Fruit fly (Drosophila melanogaster): ENCODE results near the gene CG18558.

The CG18558 gene

DNA sequence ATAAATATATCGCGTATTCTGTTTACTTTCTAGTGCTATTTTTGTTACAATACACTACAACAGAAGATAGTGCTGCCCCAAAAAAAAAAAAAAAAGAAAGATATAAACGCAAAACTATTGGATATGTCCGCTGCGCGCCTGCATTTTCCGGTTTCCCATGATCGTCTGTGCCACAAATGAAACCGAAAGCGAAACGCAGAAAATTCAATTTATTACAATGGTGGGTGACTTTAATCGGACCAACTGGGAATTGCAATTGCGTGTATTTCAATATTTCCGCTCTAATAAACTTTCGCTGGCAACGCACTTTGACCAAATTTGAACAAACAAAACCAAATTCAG is 18.3 kb upstream of the CG18558 start:
- TF ChIP-seq Jra (GFP tag; optimal IDR thresholded peaks at IDR 0.05) (no peak), OdsH (GFP tag; optimal IDR thresholded peaks at IDR 0.05) (no peak), usp (GFP tag; optimal IDR thresholded peaks at IDR 0.05) (no peak), HLH106 (tag; optimal IDR thresholded peaks at IDR 0.05) (no peak), dsf (GFP tag; optimal IDR thresholded peaks at IDR 0.05; ENCODE audit: borderline replicate concordance) (no peak), Hr78 (GFP tag; optimal IDR thresholded peaks at IDR 0.05) (no peak), Hnf4 (GFP tag; optimal IDR thresholded peaks at IDR 0.05) (no peak), N (GFP tag; optimal IDR thresholded peaks at IDR 0.05) (no peak), Abd-B (GFP tag; optimal IDR thresholded peaks at IDR 0.05) (no peak), Mio (GFP tag; optimal IDR thresholded peaks at IDR 0.05) (no peak), pan (optimal IDR thresholded peaks at IDR 0.05) (no peak)

DNA sequence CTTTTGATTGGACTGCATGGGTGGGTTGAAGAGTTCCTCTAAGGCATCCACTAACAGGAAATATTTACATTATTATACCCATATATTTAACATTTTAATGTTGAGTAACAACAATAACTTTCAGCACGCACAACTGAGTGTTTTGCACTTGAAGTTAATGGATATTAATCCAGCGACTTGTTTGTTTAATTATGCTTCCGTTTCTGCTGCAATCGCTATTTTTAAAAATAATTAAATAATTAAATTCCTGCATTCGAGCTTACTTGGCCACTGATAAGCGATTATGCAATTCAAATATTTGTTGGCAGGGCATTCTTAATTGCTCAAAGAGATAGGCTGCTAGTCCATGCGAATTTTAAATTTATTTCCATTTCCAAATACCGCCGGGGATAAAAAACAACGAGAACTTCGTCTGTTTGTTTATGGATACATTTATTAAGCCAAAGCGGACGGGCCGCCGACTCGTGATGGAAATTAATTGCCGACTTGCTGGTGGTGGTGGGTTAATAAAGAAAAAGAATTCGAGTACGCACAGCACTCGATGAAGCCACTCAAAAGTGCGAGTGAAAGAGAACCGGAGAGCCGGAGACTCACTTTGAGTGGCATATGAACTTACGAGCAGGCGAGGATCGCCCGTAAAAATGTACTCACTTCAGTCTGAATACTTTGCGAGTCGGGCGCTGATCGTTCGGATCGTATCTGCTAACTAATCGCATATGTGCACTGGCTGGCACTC is 17.7 kb upstream of the CG18558 start:
- TF ChIP-seq Sp1 (GFP tag; optimal IDR thresholded peaks at IDR 0.05): no peak
- TF ChIP-seq fru (GFP tag; optimal IDR thresholded peaks at IDR 0.05): peak; percentile 25
- TF ChIP-seq HLH106 (tag; optimal IDR thresholded peaks at IDR 0.05): no peak
- TF ChIP-seq Myc (optimal IDR thresholded peaks at IDR 0.05): no peak
- peak in 1 of 2 experiments; percentile 2 for TF ChIP-seq foxo (GFP tag; optimal IDR thresholded peaks at IDR 0.05)
- TF ChIP-seq pan (optimal IDR thresholded peaks at IDR 0.05): no peak
- TF ChIP-seq ey (GFP tag; optimal IDR thresholded peaks at IDR 0.05): no peak
- no peak for TF ChIP-seq jim (GFP tag; optimal IDR thresholded peaks at IDR 0.05)
- TF ChIP-seq usp (GFP tag; optimal IDR thresholded peaks at IDR 0.05): no peak
- TF ChIP-seq Mio (GFP tag; optimal IDR thresholded peaks at IDR 0.05): no peak
- no peak for TF ChIP-seq CG32264 (GFP tag; optimal IDR thresholded peaks at IDR 0.05)
- no peak for TF ChIP-seq Rel (GFP tag; optimal IDR thresholded peaks at IDR 0.05)
- TF ChIP-seq Rel (tag; optimal IDR thresholded peaks at IDR 0.05): no peak
- no peak for TF ChIP-seq Vsx2 (GFP tag; optimal IDR thresholded peaks at IDR 0.05; ENCODE audit: partially characterized antibody)
- peak; percentile 47 to 53 for TF ChIP-seq dl (GFP tag; optimal IDR thresholded peaks at IDR 0.05; ENCODE audit: insufficient read depth in 1 of 2, partially characterized antibody in 2 of 2)
- TF ChIP-seq br (GFP tag; optimal IDR thresholded peaks at IDR 0.05): no peak
- TF ChIP-seq Dfd (GFP tag; optimal IDR thresholded peaks at IDR 0.05): no peak
- no peak for TF ChIP-seq CrebA (GFP tag; optimal IDR thresholded peaks at IDR 0.05; ENCODE audit: borderline replicate concordance)
- TF ChIP-seq Hr83 (GFP tag; optimal IDR thresholded peaks at IDR 0.05; ENCODE audit: poor library complexity, severe bottlenecking): no peak
- no peak for TF ChIP-seq sage (GFP tag; optimal IDR thresholded peaks at IDR 0.05)
- peak; percentile 8 for TF ChIP-seq rgr (GFP tag; optimal IDR thresholded peaks at IDR 0.05)
- no peak for TF ChIP-seq tai (GFP tag; optimal IDR thresholded peaks at IDR 0.05)
- TF ChIP-seq h (GFP tag; optimal IDR thresholded peaks at IDR 0.05): peak; percentile 1
- no peak for TF ChIP-seq lola (GFP tag; optimal IDR thresholded peaks at IDR 0.05)
- no peak for TF ChIP-seq OdsH (GFP tag; optimal IDR thresholded peaks at IDR 0.05)
- no peak for TF ChIP-seq CG9705 (GFP tag; optimal IDR thresholded peaks at IDR 0.05)
- no peak for TF ChIP-seq psq (GFP tag; optimal IDR thresholded peaks at IDR 0.05)
- TF ChIP-seq woc (GFP tag; optimal IDR thresholded peaks at IDR 0.05): no peak
- TF ChIP-seq Abd-B (GFP tag; optimal IDR thresholded peaks at IDR 0.05): no peak
- TF ChIP-seq Jra (GFP tag; optimal IDR thresholded peaks at IDR 0.05): no peak
- TF ChIP-seq Hnf4 (GFP tag; optimal IDR thresholded peaks at IDR 0.05): no peak
- TF ChIP-seq brk (GFP tag; optimal IDR thresholded peaks at IDR 0.05): no peak
- no peak for TF ChIP-seq N (GFP tag; optimal IDR thresholded peaks at IDR 0.05)
- TF ChIP-seq dsf (GFP tag; optimal IDR thresholded peaks at IDR 0.05; ENCODE audit: borderline replicate concordance): no peak
- TF ChIP-seq dmrt93B (GFP tag; optimal IDR thresholded peaks at IDR 0.05): no peak
- peak; percentile 76 for TF ChIP-seq Dif (GFP tag; optimal IDR thresholded peaks at IDR 0.05; ENCODE audit: partially characterized antibody)
- no peak for TF ChIP-seq GATAd (GFP tag; optimal IDR thresholded peaks at IDR 0.05)
- TF ChIP-seq Hr78 (GFP tag; optimal IDR thresholded peaks at IDR 0.05): no peak
- TF ChIP-seq sv (GFP tag; optimal IDR thresholded peaks at IDR 0.05): no peak
